Fruit fly (Drosophila melanogaster) whole organism, embryonic: ENCODE data around the gene Glt.
A peak's percentile ranks its signal among the peaks of the same experiment; 100 is the strongest.

ENCODE experiments used
- Ada2b ChIP-seq: fragments of 200-800 bp; sonication (Bioruptor generic); IDR thresholded peaks from 2 replicates; pipeline ENCODE4 v1.3.6; 2022; ENCODE audit warnings: missing biosample characterization, missing genetic modification characterization
- Atf-2 ChIP-seq: fragments of 200-800 bp; sonication (Bioruptor generic); optimal IDR thresholded peaks from 2 replicates; lab custom pipeline; 2016; ENCODE audit warnings: missing biosample characterization, missing genetic modification characterization
- BtbVII ChIP-seq: fragments of 200-800 bp; sonication (Bioruptor generic); optimal IDR thresholded peaks from 3 replicates; lab custom pipeline; 2017; ENCODE audit warnings: missing biosample characterization, mild to moderate bottlenecking, missing genetic modification characterization
- CG10321 ChIP-seq: fragments of 200-800 bp; sonication (Bioruptor generic); IDR thresholded peaks from 2 replicates; pipeline ENCODE4 v1.3.6; 2022; ENCODE audit warnings: missing biosample characterization, missing genetic modification characterization
- CG10462 ChIP-seq: fragments of 200-800 bp; sonication (Bioruptor generic); optimal IDR thresholded peaks from 2 replicates; lab custom pipeline; 2016; ENCODE audit warnings: missing biosample characterization, missing genetic modification characterization
- CG10654 ChIP-seq: fragments of 200-800 bp; sonication (Bioruptor generic); optimal IDR thresholded peaks from 2 replicates; lab custom pipeline; 2016; ENCODE audit warnings: missing biosample characterization, missing genetic modification characterization
- CG10979 ChIP-seq: fragments of 200-800 bp; sonication (Bioruptor generic); optimal IDR thresholded peaks from 2 replicates; lab custom pipeline; 2018; ENCODE audit warnings: missing biosample characterization, mild to moderate bottlenecking, missing genetic modification characterization, moderate library complexity
- CG14050 ChIP-seq: fragments of 200-800 bp; sonication (Bioruptor generic); IDR thresholded peaks from 3 replicates; pipeline ENCODE4 v1.3.6; 2022; ENCODE audit warnings: missing biosample characterization, missing genetic modification characterization
- CG16813 ChIP-seq: fragments of 200-800 bp; sonication (Bioruptor generic); IDR thresholded peaks from 3 replicates; pipeline ENCODE4 v1.3.6; 2022; ENCODE audit warnings: missing biosample characterization, missing genetic modification characterization; ENCODE audit not compliant: partially characterized antibody
- CG17568 ChIP-seq: fragments of 200-800 bp; sonication (Bioruptor generic); optimal IDR thresholded peaks from 2 replicates; lab custom pipeline; 2018; ENCODE audit warnings: missing biosample characterization, mild to moderate bottlenecking, missing genetic modification characterization, moderate library complexity
- CG17829 ChIP-seq: fragments of 200-800 bp; optimal IDR thresholded peaks from 2 replicates; lab custom pipeline; 2019; ENCODE audit warnings: missing biosample characterization, mild to moderate bottlenecking, missing genetic modification characterization, moderate library complexity
- CG2116 ChIP-seq: fragments of 200-800 bp; sonication (Bioruptor generic); optimal IDR thresholded peaks from 3 replicates; lab custom pipeline; 2018; ENCODE audit warnings: missing biosample characterization, mild to moderate bottlenecking, missing genetic modification characterization
- CG3726 ChIP-seq: fragments of 200-800 bp; sonication (Bioruptor generic); IDR thresholded peaks from 3 replicates; pipeline ENCODE4, ENCODE4 v1.3.6; 2022; ENCODE audit warnings: missing biosample characterization, missing genetic modification characterization
- CG3838 ChIP-seq: fragments of 200-800 bp; sonication (Bioruptor generic); optimal IDR thresholded peaks from 3 replicates; lab custom pipeline; 2016; ENCODE audit warnings: missing biosample characterization, missing genetic modification characterization
- CG5953 ChIP-seq: fragments of 200-800 bp; sonication (Bioruptor generic); IDR thresholded peaks from 2 replicates; pipeline ENCODE4 v1.3.6; 2022; ENCODE audit warnings: missing biosample characterization, missing genetic modification characterization
- CG6854 ChIP-seq: fragments of 200-800 bp; sonication (Bioruptor generic); optimal IDR thresholded peaks from 3 replicates; lab custom pipeline; 2017; ENCODE audit warnings: missing biosample characterization, mild to moderate bottlenecking, missing genetic modification characterization
- CG8388 ChIP-seq: fragments of 200-800 bp; sonication (Bioruptor generic); optimal IDR thresholded peaks from 2 replicates; lab custom pipeline; 2019; ENCODE audit warnings: missing biosample characterization, mild to moderate bottlenecking, missing genetic modification characterization, moderate library complexity
- CG8765 ChIP-seq: fragments of 200-800 bp; sonication (Bioruptor generic); IDR thresholded peaks from 2 replicates; pipeline ENCODE4 v1.3.6; 2022; ENCODE audit warnings: missing biosample characterization, missing genetic modification characterization
- CG9817 ChIP-seq: fragments of 200-800 bp; sonication (Bioruptor generic); optimal IDR thresholded peaks from 2 replicates; lab custom pipeline; 2018; ENCODE audit warnings: missing biosample characterization, mild to moderate bottlenecking, missing genetic modification characterization, moderate library complexity
- CTCF ChIP-seq: fragments of 200-800 bp; sonication (Bioruptor generic); optimal IDR thresholded peaks from 2 replicates; lab custom pipeline; 2017; ENCODE audit warnings: missing biosample characterization, mild to moderate bottlenecking, missing genetic modification characterization, moderate library complexity
- D19A ChIP-seq: fragments of 200-800 bp; optimal IDR thresholded peaks from 3 replicates; lab custom pipeline; 2019; ENCODE audit warnings: missing biosample characterization, mild to moderate bottlenecking, missing genetic modification characterization, moderate library complexity
- Dad ChIP-seq: fragments of 200-800 bp; sonication (Bioruptor generic); optimal IDR thresholded peaks from 3 replicates; lab custom pipeline; 2016; ENCODE audit warnings: missing biosample characterization, missing genetic modification characterization
- Doc3 ChIP-seq: fragments of 200-800 bp; sonication (Bioruptor generic); IDR thresholded peaks from 3 replicates; pipeline ENCODE4 v1.3.6; 2022; ENCODE audit warnings: missing biosample characterization, missing genetic modification characterization; ENCODE audit not compliant: partially characterized antibody
- Dref ChIP-seq: fragments of 200-800 bp; sonication (Bioruptor generic); IDR thresholded peaks from 2 replicates; pipeline ENCODE4 v1.3.6; 2022; ENCODE audit warnings: missing biosample characterization, missing genetic modification characterization
- E2f1 ChIP-seq: fragments of 200-800 bp; sonication (Bioruptor generic); IDR thresholded peaks from 2 replicates; pipeline ENCODE4 v1.3.6; 2022; ENCODE audit warnings: missing biosample characterization, missing genetic modification characterization
- Elba2 ChIP-seq: fragments of 200-800 bp; sonication (Bioruptor generic); optimal IDR thresholded peaks from 3 replicates; lab custom pipeline; 2016; ENCODE audit warnings: missing biosample characterization, missing genetic modification characterization
- GATAe ChIP-seq: fragments of 200-800 bp; sonication (Bioruptor generic); conservative IDR thresholded peaks from 2 replicates; pipeline ENCODE4 v1.3.6; 2022; ENCODE audit warnings: missing biosample characterization, missing genetic modification characterization
- HmgD ChIP-seq: fragments of 200-800 bp; sonication (Bioruptor generic); optimal IDR thresholded peaks from 3 replicates; lab custom pipeline; 2016; ENCODE audit warnings: missing biosample characterization, missing genetic modification characterization
- Hmx ChIP-seq: fragments of 200-800 bp; sonication (Bioruptor generic); optimal IDR thresholded peaks from 2 replicates; lab custom pipeline; 2016; ENCODE audit warnings: missing biosample characterization, missing genetic modification characterization
- Mes4 ChIP-seq: fragments of 200-800 bp; sonication (Bioruptor generic); optimal IDR thresholded peaks from 2 replicates; lab custom pipeline; 2016; ENCODE audit warnings: missing biosample characterization, missing genetic modification characterization
- Sin3A ChIP-seq: fragments of >200 bp; optimal IDR thresholded peaks from 2 replicates; lab custom pipeline; 2018
- YL-1 ChIP-seq: fragments of 200-800 bp; sonication (Bioruptor generic); optimal IDR thresholded peaks from 3 replicates; lab custom pipeline; 2017; ENCODE audit warnings: missing biosample characterization, mild to moderate bottlenecking, missing genetic modification characterization
- ab ChIP-seq: fragments of 200-800 bp; sonication (Bioruptor generic); optimal IDR thresholded peaks from 2 replicates; lab custom pipeline; 2016; ENCODE audit warnings: missing biosample characterization, missing genetic modification characterization
- bsh ChIP-seq, 2 experiments: fragments of 200-800 bp; sonication (Bioruptor generic); optimal IDR thresholded peaks; 2 replicates each; lab custom pipeline; 2017 to 2018; ENCODE audit warnings: mild to moderate bottlenecking in 2 of 2, missing biosample characterization in 2 of 2, missing genetic modification characterization in 2 of 2, moderate library complexity in 1 of 2
- crc ChIP-seq: fragments of 200-800 bp; sonication (Bioruptor generic); optimal IDR thresholded peaks from 2 replicates; lab custom pipeline; 2016; ENCODE audit warnings: missing biosample characterization, missing genetic modification characterization
- dimm ChIP-seq: fragments of 200-800 bp; sonication (Bioruptor generic); IDR thresholded peaks from 2 replicates; pipeline ENCODE4 v1.3.6; 2022; ENCODE audit warnings: missing biosample characterization, missing genetic modification characterization
- dm ChIP-seq: fragments of 200-800 bp; sonication (Bioruptor generic); optimal IDR thresholded peaks from 3 replicates; lab custom pipeline; 2016; ENCODE audit warnings: missing biosample characterization, missing genetic modification characterization
- esg ChIP-seq: fragments of 200-800 bp; sonication (Bioruptor generic); conservative IDR thresholded peaks from 2 replicates; pipeline ENCODE4 v1.3.6; 2022; ENCODE audit warnings: missing biosample characterization, missing genetic modification characterization
- gt ChIP-seq: fragments of 200-800 bp; sonication (Bioruptor generic); IDR thresholded peaks from 2 replicates; pipeline ENCODE4 v1.3.6; 2022; ENCODE audit warnings: missing biosample characterization, missing genetic modification characterization
- kni ChIP-seq: fragments of 200-800 bp; sonication (Bioruptor generic); optimal IDR thresholded peaks from 3 replicates; lab custom pipeline; 2017; ENCODE audit warnings: mild to moderate bottlenecking, missing biosample characterization, missing genetic modification reagents, missing genetic modification characterization
- knrl ChIP-seq: fragments of 200-800 bp; sonication (Bioruptor generic); IDR thresholded peaks from 3 replicates; pipeline ENCODE4 v1.3.6; 2022; ENCODE audit warnings: missing biosample characterization, missing genetic modification characterization; ENCODE audit not compliant: partially characterized antibody
- lbe ChIP-seq: fragments of 200-800 bp; sonication (Bioruptor generic); optimal IDR thresholded peaks from 2 replicates; lab custom pipeline; 2016; ENCODE audit warnings: missing biosample characterization, mild to moderate bottlenecking, missing genetic modification characterization
- lola ChIP-seq, 3 experiments: fragments of >200 bp in 2 of 3; fragments of 200-800 bp in 1 of 3; sonication (Bioruptor generic) in 1 of 3; optimal IDR thresholded peaks; 2 replicates each; lab custom pipeline; 2017 to 2019; ENCODE audit warnings: missing biosample characterization in 3 of 3, missing genetic modification characterization in 3 of 3, mild to moderate bottlenecking in 1 of 3, moderate library complexity in 1 of 3
- luna ChIP-seq: fragments of 200-800 bp; sonication (Bioruptor generic); optimal IDR thresholded peaks from 2 replicates; lab custom pipeline; 2016; ENCODE audit warnings: missing biosample characterization, missing genetic modification characterization
- mam ChIP-seq: fragments of 200-800 bp; sonication (Bioruptor generic); optimal IDR thresholded peaks from 3 replicates; lab custom pipeline; 2016; ENCODE audit warnings: missing biosample characterization, missing genetic modification characterization
- onecut ChIP-seq: fragments of 200-800 bp; sonication (Bioruptor generic); IDR thresholded peaks from 2 replicates; pipeline ENCODE4 v1.3.6; 2022; ENCODE audit warnings: missing biosample characterization, missing genetic modification characterization
- prd ChIP-seq, 3 experiments: fragments of >200 bp in 2 of 3; fragments of 200-800 bp in 1 of 3; sonication (Bioruptor generic) in 1 of 3; optimal IDR thresholded peaks in 2 of 3; IDR thresholded peaks in 1 of 3; 2 replicates in 2 of 3; 3 replicates in 1 of 3; pipeline versions ENCODE4 v1.3.6 to Lab custom; 2017 to 2022; ENCODE audit warnings: missing biosample characterization in 1 of 3, missing genetic modification characterization in 1 of 3
- slp2 ChIP-seq: fragments of 200-800 bp; sonication (Bioruptor generic); optimal IDR thresholded peaks from 2 replicates; lab custom pipeline; 2016; ENCODE audit warnings: missing biosample characterization, missing genetic modification characterization
- tgo ChIP-seq: fragments of 200-800 bp; sonication (Bioruptor generic); IDR thresholded peaks from 3 replicates; pipeline ENCODE4 v1.3.6; 2022; ENCODE audit warnings: missing biosample characterization, missing genetic modification characterization
- tna ChIP-seq: fragments of 200-800 bp; sonication (Bioruptor generic); IDR thresholded peaks from 2 replicates; pipeline ENCODE4 v1.3.6; 2022; ENCODE audit warnings: missing biosample characterization, missing genetic modification characterization; ENCODE audit not compliant: partially characterized antibody

Gene Glt

dm6 chr2L:8717618-8718336, 45.3 kb downstream of the Glt start (continued):
- TF ChIP-seq E2f1 (GFP tag; lab: Robert Waterston, UW) (peak; percentile 78; the same call in 1 of the 2 replicates), BtbVII (GFP tag; lab: Kevin White, UChicago) (peak; percentile 82), Ada2b (GFP tag; lab: Robert Waterston, UW) (peak; percentile 76), CG9817 (tag; lab: Kevin White, UChicago) (peak; percentile 86), mam (GFP tag; lab: Kevin White, UChicago) (peak; percentile 57), gt (no peak), CG5953 (GFP tag; lab: Robert Waterston, UW) (no peak; the same call in 1 of the 2 replicates), CG8388 (GFP tag; lab: Kevin White, UChicago) (peak; percentile 91), YL-1 (GFP tag; lab: Kevin White, UChicago) (peak; percentile 85), Atf-2 (GFP tag; lab: Kevin White, UChicago) (peak; percentile 34), crc (GFP tag; lab: Kevin White, UChicago) (peak; percentile 60), lola (GFP tag; optimal IDR thresholded peaks at IDR 0.05; lab: Kevin White, UChicago) (peak in 1 of 3 experiments; percentile 85), CG3838 (peak; percentile 55), lbe (GFP tag; lab: Kevin White, UChicago) (peak; percentile 71), Hmx (GFP tag; lab: Kevin White, UChicago) (peak; percentile 66), CG10654 (GFP tag; lab: Kevin White, UChicago) (peak; percentile 77), CG10321 (GFP tag; lab: Robert Waterston, UW) (peak; percentile 21; the same call in 1 of the 2 replicates), kni (peak; percentile 71), CG16813 (GFP tag; lab: Robert Waterston, UW) (no peak), luna (GFP tag; lab: Kevin White, UChicago) (no peak), CG3726 (GFP tag; lab: Robert Waterston, UW) (0 out of 3 replicates have a peak, but pooled peaks have one; percentile 50), Elba2 (GFP tag; lab: Kevin White, UChicago) (peak; percentile 38), tgo (GFP tag; lab: Robert Waterston, UW) (peak; percentile 86), CG2116 (GFP tag; lab: Kevin White, UChicago) (peak; percentile 76), Dad (GFP tag; lab: Kevin White, UChicago) (peak; percentile 64), D19A (peak; percentile 87), CG10462 (peak; percentile 89), slp2 (GFP tag; lab: Kevin White, UChicago) (peak; percentile 48), Dref (no peak), CG14050 (GFP tag; lab: Robert Waterston, UW) (peak; percentile 67; the same call in 2 of the 3 replicates), bsh (GFP tag; optimal IDR thresholded peaks at IDR 0.05; lab: Kevin White, UChicago) (peak; percentile 80 to 83), tna (GFP tag; lab: Robert Waterston, UW) (no peak), CTCF (GFP tag; lab: Kevin White, UChicago) (peak; percentile 64), HmgD (GFP tag; lab: Kevin White, UChicago) (no peak), knrl (GFP tag; lab: Robert Waterston, UW) (no peak), GATAe (GFP tag; lab: Robert Waterston, UW) (no peak), esg (GFP tag; lab: Robert Waterston, UW) (peak; percentile 62), CG8765 (GFP tag; lab: Robert Waterston, UW) (no peak), Sin3A (lab: Kevin White, UChicago) (no peak), dm (GFP tag; lab: Kevin White, UChicago) (peak; percentile 63), CG10979 (tag; lab: Kevin White, UChicago) (peak; percentile 89), Doc3 (GFP tag; lab: Robert Waterston, UW) (no peak), CG17568 (peak; percentile 83), CG6854 (GFP tag; lab: Kevin White, UChicago) (peak; percentile 88), dimm (no peak), ab (no peak), Mes4 (GFP tag; lab: Kevin White, UChicago) (peak; percentile 70), onecut (peak; percentile 86), prd (optimal IDR thresholded peaks at IDR 0.05; lab: Kevin White, UChicago) (no peak), prd (GFP tag; IDR thresholded peaks at IDR 0.05; lab: Robert Waterston, UW) (peak; percentile 74), CG17829 (tag; lab: Kevin White, UChicago) (peak; percentile 88)
